Fruit fly (Drosophila melanogaster) whole organism: Measurements from ENCODE around the gene Bulli.

Experiments
- CG8478 ChIP-seq: fragments of >200 bp; optimal IDR thresholded peaks from 2 replicates; lab custom pipeline; 2018; ENCODE audit warnings: inconsistent platforms
- pan ChIP-seq: fragments of >200 bp; optimal IDR thresholded peaks from 2 replicates; lab custom pipeline; 2017
- psq ChIP-seq: fragments of >200 bp; optimal IDR thresholded peaks from 2 replicates; lab custom pipeline; 2017

- TF ChIP-seq pan (no peak), CG8478 (lab: Kevin White, UChicago) (no peak), psq (lab: Kevin White, UChicago) (no peak)
These were observed 9.5 kb downstream of the Bulli start for dm6 chr3L:6497990-6498389.
